Worm (Caenorhabditis elegans): ENCODE measurements around the gene lys-5.

ce11 chrIV:11645354-11645753 lies 20.0 kb upstream of the lys-5 start:
- no peak for TF ChIP-seq snpc-1.2 (GFP tag; IDR thresholded peaks at IDR 0.05)
- TF ChIP-seq hlh-30 (tag; optimal IDR thresholded peaks at IDR 0.05; ENCODE audit: insufficient read depth): no peak
- no peak for TF ChIP-seq jun-1 (tag; optimal IDR thresholded peaks at IDR 0.05)
- no peak for TF ChIP-seq T26A8.4 (GFP tag; IDR thresholded peaks at IDR 0.05)
- TF ChIP-seq Y75B8A.6 (GFP tag; IDR thresholded peaks at IDR 0.05): no peak
- TF ChIP-seq mdl-1 (tag; optimal IDR thresholded peaks at IDR 0.05): no peak
- no peak for TF ChIP-seq nhr-237 (tag; optimal IDR thresholded peaks at IDR 0.05)
- no peak for TF ChIP-seq ces-1 (GFP tag; optimal IDR thresholded peaks at IDR 0.05)
- TF ChIP-seq skn-1 (tag; optimal IDR thresholded peaks at IDR 0.05): no peak
- TF ChIP-seq Y48G9A.11 (GFP tag; IDR thresholded peaks at IDR 0.05): no peak
- TF ChIP-seq madf-9 (GFP tag; conservative IDR thresholded peaks at IDR 0.05): no peak
- no peak for TF ChIP-seq arid-1 (GFP tag; conservative IDR thresholded peaks at IDR 0.05)
